ENCODE assay signal across 3 fruit fly cellular contexts in genomic region chr2L:20390004-20390403, dm6.
A peak's percentile ranks its signal among the peaks of the same experiment; 100 is the strongest.
TF ChIP-seq lines count a peak whose summit lies in the region.

No protein-coding gene starts in this region.

- TF ChIP-seq CTCF in whole organism, embryonic (GFP tag; optimal IDR thresholded peaks at IDR 0.05; lab: Kevin White, UChicago), result no peak

TF ChIP-seq in whole organism, embryonic, 481 proteins besides CTCF, POLR2A, EP300 and RAD21 (continues in another document):
- no peak for TF ChIP-seq fd64A (GFP tag; optimal IDR thresholded peaks at IDR 0.05; lab: Kevin White, UChicago)
- TF ChIP-seq CG32772 (GFP tag; IDR thresholded peaks at IDR 0.05; lab: Robert Waterston, UW), result no peak
- no peak for TF ChIP-seq abd-A (tag; optimal IDR thresholded peaks at IDR 0.05; lab: Kevin White, UChicago)
- TF ChIP-seq CG7963 (GFP tag; IDR thresholded peaks at IDR 0.05; lab: Robert Waterston, UW; ENCODE audit: partially characterized antibody), result no peak
- no peak for TF ChIP-seq kni (GFP tag; optimal IDR thresholded peaks at IDR 0.05; lab: Kevin White, UChicago)
- TF ChIP-seq Ptx1 (GFP tag; IDR thresholded peaks at IDR 0.05; lab: Robert Waterston, UW), result no peak
- no peak for TF ChIP-seq usp (GFP tag; optimal IDR thresholded peaks at IDR 0.05; lab: Kevin White, UChicago)
- peak; percentile 32 for TF ChIP-seq CG10543 (GFP tag; optimal IDR thresholded peaks at IDR 0.05; lab: Kevin White, UChicago)
- TF ChIP-seq Eip74EF (GFP tag; optimal IDR thresholded peaks at IDR 0.05; lab: Kevin White, UChicago), result no peak
- TF ChIP-seq Doc3 (GFP tag; IDR thresholded peaks at IDR 0.05; lab: Robert Waterston, UW; ENCODE audit: partially characterized antibody), result no peak
- no peak for TF ChIP-seq CG6654 (GFP tag; optimal IDR thresholded peaks at IDR 0.05; lab: Kevin White, UChicago)
- no peak for TF ChIP-seq ase (GFP tag; IDR thresholded peaks at IDR 0.05; lab: Robert Waterston, UW)
- no peak for TF ChIP-seq Hey (tag; optimal IDR thresholded peaks at IDR 0.05; lab: Kevin White, UChicago)
- TF ChIP-seq HLH4C (GFP tag; IDR thresholded peaks at IDR 0.05; lab: Robert Waterston, UW; ENCODE audit: partially characterized antibody), result no peak
- no peak for TF ChIP-seq Atf6 (GFP tag; IDR thresholded peaks at IDR 0.05; lab: Robert Waterston, UW)
- TF ChIP-seq CG7271 (tag; optimal IDR thresholded peaks at IDR 0.05; lab: Kevin White, UChicago), result no peak
- no peak for TF ChIP-seq tio (GFP tag; optimal IDR thresholded peaks at IDR 0.05; lab: Kevin White, UChicago)
- TF ChIP-seq CG11398 (GFP tag; optimal IDR thresholded peaks at IDR 0.05; lab: Kevin White, UChicago), result no peak
- no peak for TF ChIP-seq Xbp1 (GFP tag; optimal IDR thresholded peaks at IDR 0.05; lab: Kevin White, UChicago)
- TF ChIP-seq sens (GFP tag; lab: Kevin White, UChicago), result peak; percentile 79
- TF ChIP-seq CG17568 (GFP tag; optimal IDR thresholded peaks at IDR 0.05; lab: Kevin White, UChicago), result peak; percentile 50
- TF ChIP-seq oc (tag; optimal IDR thresholded peaks at IDR 0.05; lab: Kevin White, UChicago), result no peak
- TF ChIP-seq CG8388 (GFP tag; optimal IDR thresholded peaks at IDR 0.05; lab: Kevin White, UChicago), result no peak
- TF ChIP-seq Ravus (GFP tag; IDR thresholded peaks at IDR 0.05; lab: Robert Waterston, UW), result no peak
- TF ChIP-seq CG30431 (GFP tag; optimal IDR thresholded peaks at IDR 0.05; lab: Kevin White, UChicago), result no peak
- TF ChIP-seq Sox100B (GFP tag; optimal IDR thresholded peaks at IDR 0.05; lab: Kevin White, UChicago), result peak; percentile 35
- TF ChIP-seq pfk (GFP tag; optimal IDR thresholded peaks at IDR 0.05; lab: Kevin White, UChicago), result no peak
- TF ChIP-seq CG6272 (GFP tag; IDR thresholded peaks at IDR 0.05; lab: Robert Waterston, UW), result no peak
- TF ChIP-seq kay (GFP tag; optimal IDR thresholded peaks at IDR 0.05; lab: Kevin White, UChicago), result no peak
- no peak for TF ChIP-seq CG7357 (GFP tag; IDR thresholded peaks at IDR 0.05; lab: Robert Waterston, UW)
- TF ChIP-seq CG3065 (GFP tag; optimal IDR thresholded peaks at IDR 0.05; lab: Kevin White, UChicago), result no peak
- TF ChIP-seq CG3407 (GFP tag; optimal IDR thresholded peaks at IDR 0.05; lab: Kevin White, UChicago), result peak; percentile 10

TF ChIP-seq in whole organism, prepupa, 60 proteins besides CTCF, POLR2A, EP300 and RAD21:
- no peak for TF ChIP-seq Gug (GFP tag; IDR thresholded peaks at IDR 0.05; lab: Robert Waterston, UW)
- TF ChIP-seq CG3919 (GFP tag; optimal IDR thresholded peaks at IDR 0.05; lab: Kevin White, UChicago), result no peak
- no peak for TF ChIP-seq salr (GFP tag; optimal IDR thresholded peaks at IDR 0.05; lab: Kevin White, UChicago)
- peak; percentile 81 for TF ChIP-seq fkh (GFP tag; optimal IDR thresholded peaks at IDR 0.05; lab: Kevin White, UChicago)
- TF ChIP-seq Ets96B (tag; optimal IDR thresholded peaks at IDR 0.05; lab: Kevin White, UChicago), result no peak
- TF ChIP-seq CG7368 (GFP tag; optimal IDR thresholded peaks at IDR 0.05; lab: Kevin White, UChicago), result no peak
- no peak for TF ChIP-seq CG8632 (GFP tag; optimal IDR thresholded peaks at IDR 0.05; lab: Kevin White, UChicago)
- TF ChIP-seq CG31627 (GFP tag; optimal IDR thresholded peaks at IDR 0.05; lab: Kevin White, UChicago), result no peak
- no peak for TF ChIP-seq fd85E (GFP tag; optimal IDR thresholded peaks at IDR 0.05; lab: Kevin White, UChicago)
- no peak for TF ChIP-seq CG6792 (GFP tag; optimal IDR thresholded peaks at IDR 0.05; lab: Kevin White, UChicago)
- TF ChIP-seq Sox14 (GFP tag; optimal IDR thresholded peaks at IDR 0.05; lab: Kevin White, UChicago), result no peak
- TF ChIP-seq vri (GFP tag; optimal IDR thresholded peaks at IDR 0.05; lab: Kevin White, UChicago), result peak; percentile 24
- TF ChIP-seq Hr39 (GFP tag; optimal IDR thresholded peaks at IDR 0.05; lab: Kevin White, UChicago), result no peak
- TF ChIP-seq achi (GFP tag; optimal IDR thresholded peaks at IDR 0.05; lab: Kevin White, UChicago), result no peak
- no peak for TF ChIP-seq CG1621 (tag; optimal IDR thresholded peaks at IDR 0.05; lab: Kevin White, UChicago)
- no peak for TF ChIP-seq acj6 (GFP tag; optimal IDR thresholded peaks at IDR 0.05; lab: Kevin White, UChicago)
TF ChIP-seq in whole organism, prepupa: peak in this region for 2.

TF ChIP-seq in whole organism, wandering third instar larva, 38 proteins besides CTCF, POLR2A, EP300 and RAD21:
- TF ChIP-seq HLH106 (tag; optimal IDR thresholded peaks at IDR 0.05; lab: Kevin White, UChicago) (peak; percentile 1), Dfd (GFP tag; optimal IDR thresholded peaks at IDR 0.05; lab: Kevin White, UChicago) (no peak), foxo (GFP tag; optimal IDR thresholded peaks at IDR 0.05; lab: Kevin White, UChicago) (peak in 1 of 2 experiments; percentile 21), ey (GFP tag; optimal IDR thresholded peaks at IDR 0.05; lab: Kevin White, UChicago) (no peak), h (GFP tag; optimal IDR thresholded peaks at IDR 0.05; lab: Kevin White, UChicago) (peak; percentile 18), Hnf4 (GFP tag; optimal IDR thresholded peaks at IDR 0.05; lab: Kevin White, UChicago) (peak; percentile 7), OdsH (GFP tag; optimal IDR thresholded peaks at IDR 0.05; lab: Kevin White, UChicago) (peak; percentile 13), rgr (GFP tag; optimal IDR thresholded peaks at IDR 0.05; lab: Kevin White, UChicago) (peak; percentile 46), Hr83 (GFP tag; optimal IDR thresholded peaks at IDR 0.05; lab: Kevin White, UChicago; ENCODE audit: poor library complexity, severe bottlenecking) (peak; percentile 21), Mio (GFP tag; optimal IDR thresholded peaks at IDR 0.05; lab: Kevin White, UChicago) (no peak)
TF ChIP-seq in whole organism, wandering third instar larva: peak in this region for 7.
